Worm (Caenorhabditis elegans): ENCODE results near the gene amt-1.

amt-1 gene

DNA sequence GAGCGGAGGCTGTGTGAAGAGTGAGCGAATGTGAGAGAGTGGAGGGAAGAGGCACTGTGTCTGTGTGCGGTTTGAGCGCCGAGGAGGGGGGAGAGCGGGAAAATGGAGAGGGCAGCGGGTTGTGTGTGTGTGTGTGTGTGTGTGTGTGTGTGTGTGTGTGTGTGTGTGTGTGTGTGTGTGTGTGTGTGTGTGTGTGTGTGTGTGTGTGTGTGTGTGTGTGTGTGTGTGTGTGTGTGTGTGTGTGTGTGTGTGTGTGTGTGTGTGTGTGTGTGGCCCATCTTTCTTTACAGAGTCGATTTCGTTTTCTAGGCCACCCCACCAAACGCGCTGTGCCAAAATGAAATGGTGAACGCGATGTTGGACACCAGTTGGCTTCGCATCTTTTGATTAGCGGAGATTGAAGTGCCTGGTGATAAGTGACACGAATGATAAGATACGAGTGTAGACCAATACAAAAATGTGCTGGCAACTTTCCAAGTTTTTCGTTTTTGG, 35.2 kb downstream of the amt-1 start:
- TF ChIP-seq ccch-3 (GFP tag; optimal IDR thresholded peaks at IDR 0.05) = peak; percentile 17
- TF ChIP-seq dox-1 (GFP tag; IDR thresholded peaks at IDR 0.05) = peak; percentile 97
- peak; percentile 78 for TF ChIP-seq egl-44 (GFP tag; IDR thresholded peaks at IDR 0.05)
- peak; percentile 61; the same call in 1 of the 2 replicates for TF ChIP-seq ztf-6 (GFP tag; IDR thresholded peaks at IDR 0.05)
- peak in 1 of 3 experiments; percentile 54 for TF ChIP-seq lin-35 (GFP tag; optimal IDR thresholded peaks at IDR 0.05)
- 0 out of 2 replicates have a peak, but pooled peaks have one; percentile 30 for TF ChIP-seq sea-2 (GFP tag; IDR thresholded peaks at IDR 0.05)
- peak; percentile 67 for TF ChIP-seq sptf-2 (GFP tag; optimal IDR thresholded peaks at IDR 0.05)
- TF ChIP-seq ceh-27 (GFP tag; optimal IDR thresholded peaks at IDR 0.05) = peak; percentile 89
- peak; percentile 98 for TF ChIP-seq chd-7 (tag; optimal IDR thresholded peaks at IDR 0.05)
- peak; percentile 98 for TF ChIP-seq B0336.3 (GFP tag; IDR thresholded peaks at IDR 0.05)
- peak; percentile 78 for TF ChIP-seq K12H6.12 (tag; optimal IDR thresholded peaks at IDR 0.05)
- TF ChIP-seq attf-5 (GFP tag; optimal IDR thresholded peaks at IDR 0.05) = peak; percentile 93
- peak; percentile 100 for TF ChIP-seq ztf-3 (GFP tag; optimal IDR thresholded peaks at IDR 0.05)
- peak; percentile 22 for TF ChIP-seq lsl-1 (GFP tag; optimal IDR thresholded peaks at IDR 0.05)
- TF ChIP-seq pbrm-1 (GFP tag; IDR thresholded peaks at IDR 0.05) = peak; percentile 64
- peak; percentile 88 for TF ChIP-seq hmg-1.2 (GFP tag; IDR thresholded peaks at IDR 0.05)
- TF ChIP-seq lin-54 (GFP tag; optimal IDR thresholded peaks at IDR 0.05) = peak; percentile 79
- peak; percentile 70 for TF ChIP-seq ztf-18 (tag; optimal IDR thresholded peaks at IDR 0.05)
- TF ChIP-seq egrh-3 (GFP tag; IDR thresholded peaks at IDR 0.05) = peak; percentile 98
- peak; percentile 70 for TF ChIP-seq tbp1 (GFP tag; optimal IDR thresholded peaks at IDR 0.05)
- peak; percentile 96 for TF ChIP-seq ets-4 (GFP tag; optimal IDR thresholded peaks at IDR 0.05)
- peak; percentile 95 for TF ChIP-seq nfyb-1 (GFP tag; IDR thresholded peaks at IDR 0.05)
- TF ChIP-seq let-607 (tag; optimal IDR thresholded peaks at IDR 0.05) = peak in 1 of 2 experiments; percentile 92
- TF ChIP-seq B0035.1 (tag; optimal IDR thresholded peaks at IDR 0.05) = peak; percentile 22
- TF ChIP-seq F10E7.11 (tag; optimal IDR thresholded peaks at IDR 0.05) = peak; percentile 80
- peak; percentile 90 for TF ChIP-seq repo-1 (tag; optimal IDR thresholded peaks at IDR 0.05)
- TF ChIP-seq cebp-1 (GFP tag; IDR thresholded peaks at IDR 0.05) = peak; percentile 75
- TF ChIP-seq cebp-1 (tag; optimal IDR thresholded peaks at IDR 0.05) = peak; percentile 95
- TF ChIP-seq C06A6.2 (GFP tag; conservative IDR thresholded peaks at IDR 0.05) = peak; percentile 90
- TF ChIP-seq somi-1 (GFP tag; optimal IDR thresholded peaks at IDR 0.05) = peak; percentile 93
- peak; percentile 99 for TF ChIP-seq lir-1 (GFP tag; conservative IDR thresholded peaks at IDR 0.05)
- TF ChIP-seq bed-2 (GFP tag; IDR thresholded peaks at IDR 0.05) = 0 out of 2 replicates have a peak, but pooled peaks have one; percentile 44
- peak; percentile 49 for TF ChIP-seq C17E4.6 (GFP tag; IDR thresholded peaks at IDR 0.05)
- TF ChIP-seq Y53G8AR.9 (GFP tag; conservative IDR thresholded peaks at IDR 0.05) = peak; percentile 88
- peak; percentile 92 for TF ChIP-seq K11D2.4 (GFP tag; IDR thresholded peaks at IDR 0.05)
- peak; percentile 66; the same call in 1 of the 2 replicates for TF ChIP-seq lin-26 (GFP tag; IDR thresholded peaks at IDR 0.05)
- peak; percentile 38 for TF ChIP-seq B0261.1 (tag; optimal IDR thresholded peaks at IDR 0.05)
- peak; percentile 65 for TF ChIP-seq dpff-1 (tag; optimal IDR thresholded peaks at IDR 0.05)
- TF ChIP-seq hsf-1 (GFP tag; IDR thresholded peaks at IDR 0.05) = 0 out of 2 replicates have a peak, but pooled peaks have one; percentile 31
- TF ChIP-seq Y95B8A.8 (GFP tag; IDR thresholded peaks at IDR 0.05) = peak; percentile 66; the same call in 1 of the 2 replicates
- peak; percentile 82 for TF ChIP-seq athp-1 (tag; optimal IDR thresholded peaks at IDR 0.05)
- TF ChIP-seq lin-40 (tag; optimal IDR thresholded peaks at IDR 0.05) = peak; percentile 69
- TF ChIP-seq akir-1 (GFP tag; optimal IDR thresholded peaks at IDR 0.05) = peak; percentile 92
- TF ChIP-seq Y79H2A.3 (GFP tag; conservative IDR thresholded peaks at IDR 0.05) = 0 out of 2 replicates have a peak, but pooled peaks have one; percentile 48
- peak; percentile 31 for TF ChIP-seq nhr-90 (tag; optimal IDR thresholded peaks at IDR 0.05)
- peak; percentile 95 for TF ChIP-seq ztf-26 (tag; optimal IDR thresholded peaks at IDR 0.05)
- TF ChIP-seq hmg-20 (GFP tag; IDR thresholded peaks at IDR 0.05) = peak; percentile 31; the same call in 1 of the 2 replicates
- 0 out of 2 replicates have a peak, but pooled peaks have one; percentile 46 for TF ChIP-seq madf-6 (GFP tag; IDR thresholded peaks at IDR 0.05)
